Worm (Caenorhabditis elegans) whole organism, L2 larva: ENCODE results near the gene panl-3.
A peak's percentile ranks its signal among the peaks of the same experiment; 100 is the strongest.

Source experiments
- C34F6.9 ChIP-seq: fragments of 150-350 bp; optimal IDR thresholded peaks from 2 replicates; lab custom pipeline; 2014; ENCODE audit warnings: missing biosample characterization, missing genetic modification characterization
- F13H6.1 ChIP-seq: sonication (generic microtip); optimal IDR thresholded peaks from 2 replicates; lab custom pipeline; 2016; ENCODE audit warnings: missing genetic modification characterization, missing compliant biosample characterization
- R02D3.7 ChIP-seq: fragments of 150-350 bp; optimal IDR thresholded peaks from 2 replicates; lab custom pipeline; 2014; ENCODE audit warnings: missing biosample characterization, missing genetic modification characterization
- Y55F3AM.14 ChIP-seq: fragments of 200-800 bp; sonication (Bioruptor generic); optimal IDR thresholded peaks from 2 replicates; lab custom pipeline; 2018; ENCODE audit warnings: mild to moderate bottlenecking, missing genetic modification characterization, missing compliant biosample characterization
- ZK546.5 ChIP-seq: sonication (generic microtip); optimal IDR thresholded peaks from 2 replicates; lab custom pipeline; 2017; ENCODE audit warnings: missing biosample characterization, missing genetic modification characterization
- alr-1 ChIP-seq: fragments of 150-350 bp; optimal IDR thresholded peaks from 2 replicates; lab custom pipeline; 2014; ENCODE audit warnings: missing biosample characterization, missing genetic modification characterization
- aly-2 ChIP-seq: fragments of 150-350 bp; optimal IDR thresholded peaks from 2 replicates; lab custom pipeline; 2014; ENCODE audit warnings: missing biosample characterization, missing genetic modification characterization
- ama-1 ChIP-seq: fragments of 150-350 bp; optimal IDR thresholded peaks from 2 replicates; lab custom pipeline; 2018; ENCODE audit warnings: inconsistent platforms
- blmp-1 ChIP-seq: sonication (generic microtip); optimal IDR thresholded peaks from 2 replicates; lab custom pipeline; 2017; ENCODE audit warnings: missing genetic modification characterization, mild to moderate bottlenecking, missing compliant biosample characterization, antibody characterized with exemption, moderate library complexity; ENCODE audit not compliant: insufficient read depth
- ceh-16 ChIP-seq: fragments of 150-350 bp; optimal IDR thresholded peaks from 2 replicates; lab custom pipeline; 2014; ENCODE audit warnings: missing biosample characterization, missing genetic modification characterization
- ceh-82 ChIP-seq: fragments of 150-350 bp; optimal IDR thresholded peaks from 2 replicates; lab custom pipeline; 2014; ENCODE audit warnings: missing biosample characterization, missing genetic modification characterization
- crh-2 ChIP-seq: sonication (generic microtip); optimal IDR thresholded peaks from 2 replicates; lab custom pipeline; 2017; ENCODE audit warnings: missing biosample characterization, missing genetic modification characterization
- dmd-4 ChIP-seq: sonication (generic microtip); optimal IDR thresholded peaks from 2 replicates; lab custom pipeline; 2017; ENCODE audit warnings: missing biosample characterization, missing genetic modification characterization
- egl-27 ChIP-seq: sonication (generic microtip); optimal IDR thresholded peaks from 3 replicates; lab custom pipeline; 2017; ENCODE audit warnings: missing biosample characterization, missing genetic modification reagents, missing genetic modification characterization
- elt-1 ChIP-seq: fragments of 150-350 bp; optimal IDR thresholded peaks from 2 replicates; lab custom pipeline; 2014; ENCODE audit warnings: missing biosample characterization, missing genetic modification characterization
- elt-3 ChIP-seq: sonication (generic microtip); optimal IDR thresholded peaks from 2 replicates; lab custom pipeline; 2017; ENCODE audit warnings: missing biosample characterization, missing genetic modification characterization
- gmeb-1 ChIP-seq: fragments of 150-350 bp; optimal IDR thresholded peaks from 2 replicates; lab custom pipeline; 2014; ENCODE audit warnings: missing biosample characterization, missing genetic modification characterization
- lin-11 ChIP-seq: fragments of 150-350 bp; sonication (generic microtip); optimal IDR thresholded peaks from 2 replicates; lab custom pipeline; 2014; ENCODE audit warnings: missing biosample characterization, missing genetic modification characterization, inconsistent platforms, mixed read lengths
- lin-13 ChIP-seq: fragments of 150-350 bp; optimal IDR thresholded peaks from 2 replicates; lab custom pipeline; 2014; ENCODE audit warnings: missing biosample characterization, missing genetic modification reagents, missing genetic modification characterization
- lin-39 ChIP-seq: fragments of 150-350 bp; optimal IDR thresholded peaks from 2 replicates; lab custom pipeline; 2014; ENCODE audit warnings: missing biosample characterization, missing genetic modification reagents, missing genetic modification characterization
- lsy-2 ChIP-seq, 2 experiments: fragments of 150-350 bp in 1 of 2; sonication (generic microtip) in 1 of 2; optimal IDR thresholded peaks; 2 replicates each; lab custom pipeline; 2014 to 2017; ENCODE audit warnings: missing biosample characterization in 2 of 2, missing genetic modification characterization in 2 of 2
- mab-5 ChIP-seq: fragments of 150-350 bp; optimal IDR thresholded peaks from 2 replicates; lab custom pipeline; 2014; ENCODE audit warnings: missing biosample characterization, missing genetic modification characterization
- nhr-10 ChIP-seq: sonication (generic microtip); optimal IDR thresholded peaks from 2 replicates; lab custom pipeline; 2017; ENCODE audit warnings: missing biosample characterization, missing genetic modification characterization
- nhr-11 ChIP-seq: fragments of 150-350 bp; optimal IDR thresholded peaks from 2 replicates; lab custom pipeline; 2014; ENCODE audit warnings: missing biosample characterization, missing genetic modification characterization
- nhr-12 ChIP-seq: fragments of 150-350 bp; optimal IDR thresholded peaks from 2 replicates; lab custom pipeline; 2014; ENCODE audit warnings: missing biosample characterization, missing genetic modification characterization
- nhr-129 ChIP-seq: fragments of 150-350 bp; optimal IDR thresholded peaks from 2 replicates; lab custom pipeline; 2014; ENCODE audit warnings: missing biosample characterization, missing genetic modification characterization
- nhr-21 ChIP-seq: fragments of 150-350 bp; optimal IDR thresholded peaks from 2 replicates; lab custom pipeline; 2014; ENCODE audit warnings: missing biosample characterization, missing genetic modification characterization
- nhr-23 ChIP-seq: fragments of 150-350 bp; optimal IDR thresholded peaks from 2 replicates; lab custom pipeline; 2014; ENCODE audit warnings: missing biosample characterization, missing genetic modification reagents, missing genetic modification characterization
- nhr-237 ChIP-seq: fragments of 150-350 bp; optimal IDR thresholded peaks from 2 replicates; lab custom pipeline; 2014; ENCODE audit warnings: missing biosample characterization, missing genetic modification characterization
- nhr-25 ChIP-seq: fragments of 150-350 bp; sonication (generic microtip); optimal IDR thresholded peaks from 3 replicates; lab custom pipeline; 2014; ENCODE audit warnings: missing biosample characterization, missing genetic modification characterization
- nhr-6 ChIP-seq: fragments of 150-350 bp; optimal IDR thresholded peaks from 2 replicates; lab custom pipeline; 2014; ENCODE audit warnings: missing biosample characterization, missing genetic modification characterization
- peb-1 ChIP-seq: fragments of 150-350 bp; optimal IDR thresholded peaks from 2 replicates; lab custom pipeline; 2014; ENCODE audit warnings: missing biosample characterization, missing genetic modification characterization
- sem-4 ChIP-seq: fragments of 150-350 bp; optimal IDR thresholded peaks from 2 replicates; lab custom pipeline; 2014; ENCODE audit warnings: missing biosample characterization, missing genetic modification reagents, missing genetic modification characterization
- skn-1 ChIP-seq: sonication (generic microtip); optimal IDR thresholded peaks from 2 replicates; lab custom pipeline; 2017; ENCODE audit warnings: missing biosample characterization, missing genetic modification characterization
- sma-9 ChIP-seq, 2 experiments: fragments of 150-350 bp in 1 of 2; sonication (generic microtip) in 1 of 2; optimal IDR thresholded peaks; 2 replicates each; lab custom pipeline; 2014 to 2016; ENCODE audit warnings: missing genetic modification characterization in 2 of 2, mild to moderate bottlenecking in 1 of 2, missing biosample characterization in 1 of 2, missing compliant biosample characterization in 1 of 2, missing genetic modification reagents in 1 of 2, moderate library complexity in 1 of 2
- snpc-4 ChIP-seq: fragments of 150-350 bp; optimal IDR thresholded peaks from 2 replicates; lab custom pipeline; 2014; ENCODE audit warnings: missing biosample characterization, missing genetic modification characterization
- unc-39 ChIP-seq: fragments of 150-350 bp; optimal IDR thresholded peaks from 2 replicates; lab custom pipeline; 2014; ENCODE audit warnings: missing biosample characterization, missing genetic modification characterization
- unc-55 ChIP-seq: fragments of 150-350 bp; sonication (generic microtip); optimal IDR thresholded peaks from 3 replicates; lab custom pipeline; 2014; ENCODE audit warnings: missing biosample characterization, missing genetic modification reagents, missing genetic modification characterization
- unc-62 ChIP-seq: fragments of 150-350 bp; optimal IDR thresholded peaks from 2 replicates; lab custom pipeline; 2014; ENCODE audit warnings: missing biosample characterization, missing genetic modification reagents, missing genetic modification characterization
- zag-1 ChIP-seq: fragments of 150-350 bp; optimal IDR thresholded peaks from 2 replicates; lab custom pipeline; 2014; ENCODE audit warnings: missing biosample characterization, missing genetic modification characterization
- ztf-11 ChIP-seq: sonication (generic microtip); optimal IDR thresholded peaks from 2 replicates; lab custom pipeline; 2017; ENCODE audit warnings: missing biosample characterization, missing genetic modification characterization
- ztf-4 ChIP-seq: fragments of 150-350 bp; optimal IDR thresholded peaks from 2 replicates; lab custom pipeline; 2014; ENCODE audit warnings: missing biosample characterization, missing genetic modification characterization

The panl-3 gene

ce11 chrIII:9808179-9808578 is 10.7 kb upstream of the panl-3 start, which contains the start of gene gtap-2:
Gene gtap-2 (plus strand): TSS chrIII:9808544.
- TF ChIP-seq sma-9 (GFP tag; optimal IDR thresholded peaks at IDR 0.05; lab: Kevin White, UChicago) (peak; percentile 15), sma-9 (tag; optimal IDR thresholded peaks at IDR 0.05; lab: Kevin White, UChicago) (no peak), lsy-2 (tag; optimal IDR thresholded peaks at IDR 0.05; lab: Kevin White, UChicago) (peak in 1 of 2 experiments; percentile 65), C34F6.9 (tag; lab: Kevin White, UChicago) (peak; percentile 69), elt-3 (no peak), unc-55 (GFP tag; lab: Kevin White, UChicago) (peak; percentile 64), ceh-82 (tag; lab: Kevin White, UChicago) (no peak)
- TF ChIP-seq, all 48 proteins: peak for 4

DNA sequence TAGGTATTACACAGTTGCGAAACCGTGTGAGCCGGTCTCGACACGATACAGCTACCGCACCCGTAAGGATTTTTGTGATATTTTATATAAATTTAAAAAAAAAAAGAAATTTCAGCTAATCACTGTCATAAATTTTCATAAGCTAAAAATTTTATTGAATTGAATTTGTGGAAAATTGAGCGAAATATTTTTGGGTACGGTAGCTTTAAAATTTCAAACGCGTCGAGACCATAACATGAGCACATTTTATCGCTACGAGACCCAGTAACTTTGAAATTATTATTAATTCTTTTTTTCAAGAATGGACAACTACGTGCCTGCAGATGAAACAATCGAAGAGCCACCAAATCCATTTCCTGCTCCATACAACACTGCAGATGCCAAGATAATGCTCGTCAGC is 5.7 kb upstream of the panl-3 start, which contains the start of gene ZK632.14:
Gene ZK632.14, plus strand, starts transcription at position 301 of the 400 bp plus-strand sequence.
- no peak for TF ChIP-seq aly-2 (tag; lab: Kevin White, UChicago)
- TF ChIP-seq lsy-2 (tag; optimal IDR thresholded peaks at IDR 0.05; lab: Kevin White, UChicago) = no peak
- no peak for TF ChIP-seq snpc-4 (tag; lab: Kevin White, UChicago)
- TF ChIP-seq sem-4 (tag; lab: Kevin White, UChicago) = no peak
- TF ChIP-seq, all 48 proteins: peak for 0

DNA sequence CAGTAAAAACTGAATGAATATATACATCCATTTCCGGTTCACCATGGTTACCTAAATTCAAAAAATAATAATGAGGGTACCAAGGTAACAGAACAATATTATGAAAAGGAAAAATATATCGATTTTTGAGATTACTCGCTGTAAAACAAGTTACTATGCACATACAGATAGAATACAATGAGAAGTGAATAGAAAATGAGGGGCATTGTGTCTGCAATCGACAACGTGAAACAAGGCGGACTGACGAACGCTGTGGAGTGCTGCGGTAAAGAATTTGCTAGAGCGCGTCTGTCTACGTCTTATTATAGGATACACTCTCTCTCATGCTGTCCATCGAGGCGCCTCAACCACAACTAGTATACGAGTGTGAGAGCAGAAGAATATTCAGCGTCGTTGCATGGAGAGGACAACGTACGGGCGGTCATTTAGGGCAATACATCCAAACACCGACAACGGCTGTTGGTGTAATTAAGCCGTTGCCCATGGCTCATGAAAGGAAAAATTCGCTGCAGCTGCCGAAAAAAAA is 1.7 kb upstream of the panl-3 start, which contains the start of gene cnx-1:
Gene cnx-1, minus strand, starts transcription at position 51 of the 526 bp plus-strand sequence.
- TF ChIP-seq R02D3.7 (tag; lab: Kevin White, UChicago) (no peak), ztf-11 (no peak), lin-39 (tag; lab: Kevin White, UChicago) (no peak), egl-27 (tag; lab: Kevin White, UChicago) (no peak), nhr-237 (tag; lab: Kevin White, UChicago) (no peak), unc-55 (GFP tag; lab: Kevin White, UChicago) (peak; percentile 49), alr-1 (no peak), ama-1 (lab: Kevin White, UChicago) (peak; percentile 31), lsy-2 (tag; optimal IDR thresholded peaks at IDR 0.05; lab: Kevin White, UChicago) (peak; percentile 11), elt-1 (tag; lab: Kevin White, UChicago) (no peak), nhr-129 (peak; percentile 52), sem-4 (tag; lab: Kevin White, UChicago) (no peak), nhr-11 (no peak), nhr-10 (tag; lab: Kevin White, UChicago) (no peak), elt-3 (no peak), nhr-6 (tag; lab: Kevin White, UChicago) (no peak), skn-1 (tag; lab: Kevin White, UChicago) (no peak), ZK546.5 (tag; lab: Kevin White, UChicago) (no peak), lin-11 (peak; percentile 34), zag-1 (no peak), nhr-23 (tag; lab: Kevin White, UChicago) (no peak), dmd-4 (tag; lab: Kevin White, UChicago) (no peak), unc-62 (GFP tag; lab: Kevin White, UChicago) (no peak), peb-1 (tag; lab: Kevin White, UChicago) (no peak), blmp-1 (tag; lab: Kevin White, UChicago) (no peak), snpc-4 (tag; lab: Kevin White, UChicago) (no peak), crh-2 (tag; lab: Kevin White, UChicago) (peak; percentile 10), nhr-25 (tag; lab: Kevin White, UChicago) (no peak), gmeb-1 (tag; lab: Kevin White, UChicago) (no peak), ceh-16 (no peak), unc-39 (no peak), sma-9 (GFP tag; optimal IDR thresholded peaks at IDR 0.05; lab: Kevin White, UChicago) (no peak), sma-9 (tag; optimal IDR thresholded peaks at IDR 0.05; lab: Kevin White, UChicago) (no peak), Y55F3AM.14 (GFP tag; lab: Kevin White, UChicago) (no peak), nhr-21 (tag; lab: Kevin White, UChicago) (no peak), nhr-12 (tag; lab: Kevin White, UChicago) (no peak), C34F6.9 (tag; lab: Kevin White, UChicago) (peak; percentile 51), F13H6.1 (tag; lab: Kevin White, UChicago) (peak; percentile 1), mab-5 (tag; lab: Kevin White, UChicago) (no peak), ztf-4 (tag; lab: Kevin White, UChicago) (peak; percentile 21), lin-13 (GFP tag; lab: Kevin White, UChicago) (no peak)
